Worm (Caenorhabditis elegans) whole organism, late embryonic: Measurements from ENCODE around the gene tag-131.

ENCODE experiments used
- F13H6.1 ChIP-seq: sonication (generic microtip); optimal IDR thresholded peaks from 2 replicates; lab custom pipeline; 2016; ENCODE audit warnings: missing genetic modification characterization, missing compliant biosample characterization
- K09A11.1 ChIP-seq: sonication (generic microtip); optimal IDR thresholded peaks from 2 replicates; lab custom pipeline; 2017; ENCODE audit warnings: antibody characterized with exemption, mild to moderate bottlenecking, missing genetic modification characterization, missing compliant biosample characterization; ENCODE audit not compliant: insufficient read depth
- ahr-1 ChIP-seq: sonication (generic microtip); optimal IDR thresholded peaks from 2 replicates; lab custom pipeline; 2016; ENCODE audit warnings: missing genetic modification characterization, missing compliant biosample characterization
- ama-1 ChIP-seq: fragments of 150-350 bp; optimal IDR thresholded peaks from 2 replicates; lab custom pipeline; 2014
- ceh-14 ChIP-seq: sonication (generic microtip); optimal IDR thresholded peaks from 2 replicates; lab custom pipeline; 2016; ENCODE audit warnings: missing genotype, missing genetic modification characterization, missing compliant biosample characterization
- ceh-19 ChIP-seq: fragments of 200-800 bp; sonication (Bioruptor generic); optimal IDR thresholded peaks from 2 replicates; lab custom pipeline; 2018; ENCODE audit warnings: mild to moderate bottlenecking, missing genetic modification characterization, missing compliant biosample characterization
- ceh-2 ChIP-seq: sonication (generic microtip); optimal IDR thresholded peaks from 2 replicates; lab custom pipeline; 2016; ENCODE audit warnings: missing genotype, missing genetic modification characterization, missing compliant biosample characterization
- ceh-22 ChIP-seq: sonication (generic microtip); optimal IDR thresholded peaks from 2 replicates; lab custom pipeline; 2017; ENCODE audit warnings: missing biosample characterization, missing genetic modification characterization
- ceh-24 ChIP-seq: sonication (generic microtip); optimal IDR thresholded peaks from 2 replicates; lab custom pipeline; 2016; ENCODE audit warnings: mild to moderate bottlenecking, missing genetic modification characterization, missing compliant biosample characterization
- ceh-30 ChIP-seq: fragments of 150-350 bp; optimal IDR thresholded peaks from 2 replicates; lab custom pipeline; 2014; ENCODE audit warnings: missing biosample characterization, missing genetic modification characterization
- ceh-34 ChIP-seq: sonication (generic microtip); optimal IDR thresholded peaks from 2 replicates; lab custom pipeline; 2016; ENCODE audit warnings: mild to moderate bottlenecking, missing genetic modification characterization, missing compliant biosample characterization
- ceh-45 ChIP-seq: fragments of 200-800 bp; sonication (Bioruptor generic); IDR thresholded peaks from 2 replicates; pipeline ENCODE4 v1.3.6; 2022; ENCODE audit warnings: missing genetic modification reagents, missing genetic modification characterization, missing compliant biosample characterization
- ceh-48 ChIP-seq: sonication (generic microtip); optimal IDR thresholded peaks from 2 replicates; lab custom pipeline; 2016; ENCODE audit warnings: missing genetic modification characterization, inconsistent platforms, missing compliant biosample characterization
- ceh-9 ChIP-seq: sonication (generic microtip); optimal IDR thresholded peaks from 2 replicates; lab custom pipeline; 2016; ENCODE audit warnings: mild to moderate bottlenecking, missing genetic modification characterization, inconsistent platforms, missing compliant biosample characterization
- dmd-4 ChIP-seq: sonication (generic microtip); optimal IDR thresholded peaks from 2 replicates; lab custom pipeline; 2016; ENCODE audit warnings: borderline replicate concordance, missing genetic modification characterization, missing compliant biosample characterization
- elt-2 ChIP-seq: sonication (generic microtip); optimal IDR thresholded peaks from 2 replicates; lab custom pipeline; 2016; ENCODE audit warnings: missing genetic modification reagents, missing genetic modification characterization, missing compliant biosample characterization
- ets-4 ChIP-seq: sonication (generic microtip); optimal IDR thresholded peaks from 2 replicates; lab custom pipeline; 2016; ENCODE audit warnings: missing genetic modification characterization, missing compliant biosample characterization
- eyg-1 ChIP-seq: sonication (generic microtip); optimal IDR thresholded peaks from 2 replicates; lab custom pipeline; 2016; ENCODE audit warnings: missing genotype, missing genetic modification characterization, missing compliant biosample characterization
- fax-1 ChIP-seq: sonication (generic microtip); optimal IDR thresholded peaks from 2 replicates; lab custom pipeline; 2016; ENCODE audit warnings: missing genotype, missing genetic modification characterization, missing compliant biosample characterization
- gmeb-2 ChIP-seq: sonication (generic microtip); optimal IDR thresholded peaks from 2 replicates; lab custom pipeline; 2016; ENCODE audit warnings: missing genetic modification characterization, inconsistent platforms, missing compliant biosample characterization
- hlh-30 ChIP-seq: sonication (generic microtip); optimal IDR thresholded peaks from 2 replicates; lab custom pipeline; 2017; ENCODE audit warnings: antibody characterized with exemption, missing genetic modification characterization, missing compliant biosample characterization; ENCODE audit not compliant: insufficient read depth
- hlh-6 ChIP-seq: sonication (generic microtip); optimal IDR thresholded peaks from 2 replicates; lab custom pipeline; 2016; ENCODE audit warnings: missing genotype, missing genetic modification characterization, missing compliant biosample characterization
- hlh-8 ChIP-seq: sonication (generic microtip); optimal IDR thresholded peaks from 2 replicates; lab custom pipeline; 2016; ENCODE audit warnings: missing genotype, missing genetic modification characterization, missing compliant biosample characterization
- madf-2 ChIP-seq: sonication (generic microtip); optimal IDR thresholded peaks from 2 replicates; lab custom pipeline; 2017; ENCODE audit warnings: missing genetic modification characterization, missing compliant biosample characterization
- mec-3 ChIP-seq: sonication (generic microtip); optimal IDR thresholded peaks from 2 replicates; lab custom pipeline; 2016; ENCODE audit warnings: borderline replicate concordance, missing genetic modification characterization, missing compliant biosample characterization
- nfya-1 ChIP-seq: sonication (generic microtip); optimal IDR thresholded peaks from 2 replicates; lab custom pipeline; 2017; ENCODE audit warnings: missing genetic modification characterization, mild to moderate bottlenecking, missing compliant biosample characterization, antibody characterized with exemption, moderate library complexity
- odd-2 ChIP-seq: sonication (generic microtip); optimal IDR thresholded peaks from 2 replicates; lab custom pipeline; 2017; ENCODE audit warnings: antibody characterized with exemption, mild to moderate bottlenecking, missing genetic modification characterization, missing compliant biosample characterization
- pag-3 ChIP-seq: sonication (generic microtip); optimal IDR thresholded peaks from 2 replicates; lab custom pipeline; 2016; ENCODE audit warnings: missing compliant biosample characterization, missing genetic modification characterization, borderline replicate concordance
- pat-9 ChIP-seq: fragments of 200-800 bp; sonication (Bioruptor generic); optimal IDR thresholded peaks from 2 replicates; lab custom pipeline; 2018; ENCODE audit warnings: mild to moderate bottlenecking, missing genetic modification characterization, moderate library complexity, missing compliant biosample characterization
- pax-1 ChIP-seq: fragments of 150-350 bp; optimal IDR thresholded peaks from 2 replicates; lab custom pipeline; 2014; ENCODE audit warnings: missing biosample characterization, missing genetic modification characterization
- pha-4 ChIP-seq: fragments of 150-350 bp; optimal IDR thresholded peaks from 2 replicates; lab custom pipeline; 2018; ENCODE audit warnings: missing biosample characterization, missing genetic modification reagents, missing genetic modification characterization
- ref-2 ChIP-seq: sonication (generic microtip); optimal IDR thresholded peaks from 2 replicates; lab custom pipeline; 2016; ENCODE audit warnings: missing genetic modification characterization, missing compliant biosample characterization
- syd-9 ChIP-seq: sonication (generic microtip); optimal IDR thresholded peaks from 2 replicates; lab custom pipeline; 2016; ENCODE audit warnings: mild to moderate bottlenecking, missing genetic modification characterization, moderate library complexity, missing compliant biosample characterization
- unc-3 ChIP-seq, 2 experiments: fragments of 200-800 bp in 1 of 2; sonication (Bioruptor generic) in 1 of 2; sonication (generic microtip) in 1 of 2; conservative IDR thresholded peaks in 1 of 2; optimal IDR thresholded peaks in 1 of 2; 2 replicates each; pipeline versions ENCODE4 v1.3.6 to Lab custom; 2016 to 2022; ENCODE audit warnings: missing compliant biosample characterization in 2 of 2, missing genetic modification characterization in 2 of 2, missing genetic modification reagents in 1 of 2
- unc-42 ChIP-seq: sonication (generic microtip); optimal IDR thresholded peaks from 2 replicates; lab custom pipeline; 2016; ENCODE audit warnings: missing genotype, missing genetic modification characterization, missing compliant biosample characterization
- zip-5 ChIP-seq: sonication (generic microtip); optimal IDR thresholded peaks from 2 replicates; lab custom pipeline; 2016; ENCODE audit warnings: missing genetic modification characterization, missing compliant biosample characterization

Gene tag-131

ce11 chrIII:4289952-4290351 lies 27.6 kb upstream of the tag-131 start:
- no peak for TF ChIP-seq zip-5 (tag; lab: Kevin White, UChicago)

ce11 chrIII:4291216-4291691 lies 26.2 kb upstream of the tag-131 start, which contains the start of gene mcm-5:
Gene mcm-5, minus strand, starts transcription at chrIII:4291266.
- no peak for TF ChIP-seq K09A11.1 (tag; lab: Kevin White, UChicago)
- peak; percentile 16 for TF ChIP-seq unc-42
- TF ChIP-seq nfya-1: peak; percentile 17

ce11 chrIII:4293108-4293507 lies 24.4 kb upstream of the tag-131 start, which contains the start of gene R10E4.6:
Gene R10E4.6, plus strand, starts transcription at chrIII:4293408.
- TF ChIP-seq ama-1 (lab: Kevin White, UChicago): no peak
- no peak for TF ChIP-seq unc-42
- TF ChIP-seq ceh-19 (GFP tag; lab: Kevin White, UChicago): no peak
- no peak for TF ChIP-seq F13H6.1 (tag; lab: Kevin White, UChicago)
- TF ChIP-seq K09A11.1 (tag; lab: Kevin White, UChicago): no peak
- TF ChIP-seq ceh-22: no peak
- TF ChIP-seq hlh-8 (tag; lab: Kevin White, UChicago): no peak
- no peak for TF ChIP-seq ceh-48 (tag; lab: Kevin White, UChicago)
- TF ChIP-seq elt-2 (tag; lab: Kevin White, UChicago): no peak
- no peak for TF ChIP-seq ceh-30 (tag; lab: Kevin White, UChicago)
- TF ChIP-seq pat-9 (tag; lab: Kevin White, UChicago): no peak
- TF ChIP-seq pax-1 (tag; lab: Kevin White, UChicago): no peak
- no peak for TF ChIP-seq pha-4
- TF ChIP-seq hlh-6 (tag; lab: Kevin White, UChicago): no peak
- TF ChIP-seq zip-5 (tag; lab: Kevin White, UChicago): no peak
- TF ChIP-seq ceh-24 (tag; lab: Kevin White, UChicago): no peak
- TF ChIP-seq hlh-30 (tag; lab: Kevin White, UChicago): no peak
- no peak for TF ChIP-seq syd-9 (tag; lab: Kevin White, UChicago)
- TF ChIP-seq, all 69 proteins: peak for 0

- TF ChIP-seq fax-1 (tag; lab: Kevin White, UChicago): no peak
- TF ChIP-seq ceh-9 (tag; lab: Kevin White, UChicago): no peak
- no peak for TF ChIP-seq ceh-45 (GFP tag; lab: Robert Waterston, UW)
- no peak for TF ChIP-seq ceh-48 (tag; lab: Kevin White, UChicago)
- TF ChIP-seq F13H6.1 (tag; lab: Kevin White, UChicago): no peak
- TF ChIP-seq madf-2 (tag; lab: Kevin White, UChicago): no peak
- TF ChIP-seq ahr-1: no peak
- no peak for TF ChIP-seq gmeb-2
- no peak for TF ChIP-seq ceh-19 (GFP tag; lab: Kevin White, UChicago)
- no peak for TF ChIP-seq ets-4 (tag; lab: Kevin White, UChicago)
- TF ChIP-seq, all 69 proteins: peak for 0
Observed at ce11 chrIII:4294153-4294862, 23.2 kb upstream of the tag-131 start, which contains the start of the genes nth-1 and R10E4.7. Gene nth-1, minus strand, starts transcription at chrIII:4294253. Gene R10E4.7, plus strand, starts transcription at chrIII:4294812.

- TF ChIP-seq eyg-1 (tag; lab: Kevin White, UChicago) (no peak), mec-3 (no peak), ref-2 (no peak), ceh-48 (tag; lab: Kevin White, UChicago) (peak; percentile 75)
Observed at ce11 chrIII:4300989-4301498, 16.5 kb upstream of the tag-131 start, which contains the start of gene R10E4.11. Gene R10E4.11, minus strand, starts transcription at chrIII:4301039.

- TF ChIP-seq ceh-2 (no peak), hlh-6 (tag; lab: Kevin White, UChicago) (no peak), ceh-19 (GFP tag; lab: Kevin White, UChicago) (no peak), eyg-1 (tag; lab: Kevin White, UChicago) (no peak), ceh-14 (tag; lab: Kevin White, UChicago) (no peak), unc-3 (GFP tag; conservative IDR thresholded peaks at IDR 0.05; lab: Robert Waterston, UW) (no peak), unc-3 (tag; optimal IDR thresholded peaks at IDR 0.05; lab: Kevin White, UChicago) (no peak), ama-1 (lab: Kevin White, UChicago) (no peak), zip-5 (tag; lab: Kevin White, UChicago) (no peak), ceh-24 (tag; lab: Kevin White, UChicago) (no peak), madf-2 (tag; lab: Kevin White, UChicago) (no peak), dmd-4 (tag; lab: Kevin White, UChicago) (no peak), ceh-34 (tag; lab: Kevin White, UChicago) (no peak), ceh-9 (tag; lab: Kevin White, UChicago) (no peak), ref-2 (no peak), ceh-45 (GFP tag; lab: Robert Waterston, UW) (no peak), odd-2 (tag; lab: Kevin White, UChicago) (no peak), pag-3 (no peak)
Observed at ce11 chrIII:4302293-4302692, 15.2 kb upstream of the tag-131 start, which contains the start of gene R10E4.9. Gene R10E4.9, minus strand, starts transcription at chrIII:4302393.
